Fruit fly (Drosophila melanogaster): ENCODE measurements around the gene Vps15.

dm6 chr3R:9226701-9227313, 18.9 kb downstream of the Vps15 start:
- no peak for TF ChIP-seq CTCF (optimal IDR thresholded peaks at IDR 0.05)
- no peak for TF ChIP-seq CG8478 (optimal IDR thresholded peaks at IDR 0.05)
